Worm (Caenorhabditis elegans): ENCODE data around the gene C24D10.49.

ce11 chrIV:5166030-5166429 lies 8.9 kb upstream of the C24D10.49 start, which contains the start of gene ptp-5.1:
- TF ChIP-seq fkh-4 (tag; optimal IDR thresholded peaks at IDR 0.05; ENCODE audit: borderline replicate concordance) = no peak
- TF ChIP-seq nhr-20 (tag; optimal IDR thresholded peaks at IDR 0.05) = no peak
- TF ChIP-seq fkh-10 (GFP tag; optimal IDR thresholded peaks at IDR 0.05) = no peak
- no peak for TF ChIP-seq lin-14 (GFP tag; optimal IDR thresholded peaks at IDR 0.05)
- no peak for TF ChIP-seq pag-3 (tag; optimal IDR thresholded peaks at IDR 0.05; ENCODE audit: borderline replicate concordance, insufficient read depth)

All from whole organism, L1 larva.